Worm (Caenorhabditis elegans): ENCODE measurements around the gene F31D4.2.

- TF ChIP-seq unc-62 (GFP tag; optimal IDR thresholded peaks at IDR 0.05) (peak; percentile 11), mab-5 (tag; optimal IDR thresholded peaks at IDR 0.05) (no peak), cnd-1 (tag; optimal IDR thresholded peaks at IDR 0.05) (no peak), snpc-4 (tag; optimal IDR thresholded peaks at IDR 0.05) (no peak), lsy-2 (tag; optimal IDR thresholded peaks at IDR 0.05) (peak; percentile 96), ces-1 (GFP tag; optimal IDR thresholded peaks at IDR 0.05) (peak; percentile 77), nhr-237 (tag; optimal IDR thresholded peaks at IDR 0.05) (peak; percentile 52), elt-1 (tag; optimal IDR thresholded peaks at IDR 0.05; ENCODE audit: borderline replicate concordance, insufficient read depth) (no peak), nhr-12 (tag; optimal IDR thresholded peaks at IDR 0.05) (no peak), nhr-28 (tag; optimal IDR thresholded peaks at IDR 0.05) (no peak), lin-32 (GFP tag; optimal IDR thresholded peaks at IDR 0.05) (no peak), bed-3 (GFP tag; optimal IDR thresholded peaks at IDR 0.05) (no peak)
Measured at ce11 chrV:20845524-20846208, at the start of gene F31D4.2, which contains the start of gene fkb-6.

Measured in whole organism, mixed stage, embryonic.